Worm (Caenorhabditis elegans) whole organism, midembryonic: ENCODE results near the gene K02D3.2.
A peak's percentile ranks its signal among the peaks of the same experiment; 100 is the strongest.

Experiments
- cog-1 ChIP-seq: sonication (generic microtip); optimal IDR thresholded peaks from 2 replicates; lab custom pipeline; 2016; ENCODE audit warnings: missing genetic modification characterization, missing compliant biosample characterization
- flt-1 ChIP-seq: fragments of 200-800 bp; sonication (Bioruptor generic); IDR thresholded peaks from 2 replicates; pipeline ENCODE4 v1.3.6; 2022; ENCODE audit warnings: missing genetic modification characterization, missing compliant biosample characterization
- klf-2 ChIP-seq: fragments of 200-800 bp; sonication (Bioruptor generic); conservative IDR thresholded peaks from 2 replicates; pipeline ENCODE4 v1.3.6; 2022; ENCODE audit warnings: missing genetic modification reagents, missing genetic modification characterization, missing compliant biosample characterization
- med-1 ChIP-seq: sonication (generic microtip); optimal IDR thresholded peaks from 2 replicates; lab custom pipeline; 2017; ENCODE audit warnings: missing genetic modification characterization, mild to moderate bottlenecking, missing compliant biosample characterization, antibody characterized with exemption, missing genetic modification reagents; ENCODE audit not compliant: insufficient read depth
- ref-1 ChIP-seq: fragments of 200-800 bp; sonication (Bioruptor generic); conservative IDR thresholded peaks from 2 replicates; pipeline ENCODE4 v1.3.6; 2022; ENCODE audit warnings: missing genetic modification reagents, missing genetic modification characterization, missing compliant biosample characterization
- tab-1 ChIP-seq: fragments of 200-800 bp; sonication (Bioruptor generic); IDR thresholded peaks from 2 replicates; pipeline ENCODE4 v1.3.6; 2022; ENCODE audit warnings: missing genetic modification characterization, missing compliant biosample characterization

DNA sequence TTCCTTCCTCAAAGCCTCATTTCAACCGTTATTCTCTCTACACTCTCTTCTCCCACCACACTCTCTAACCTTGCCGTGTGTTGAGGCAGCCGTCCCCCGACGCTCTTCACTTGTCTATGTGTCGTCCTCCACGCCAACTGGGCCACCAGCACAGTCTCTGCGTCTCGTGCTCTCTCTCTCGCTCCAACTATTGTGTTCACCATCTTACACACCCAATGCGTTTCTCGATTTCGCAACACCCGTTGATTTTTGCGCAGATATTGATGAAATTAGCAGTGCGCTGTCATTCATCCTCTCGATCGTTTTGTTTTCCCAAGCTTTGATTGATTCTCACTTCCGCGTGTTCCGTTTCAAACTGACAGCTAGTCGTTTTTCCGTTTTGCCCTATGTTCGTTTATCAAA lies 24.7 kb downstream of the K02D3.2 start:
- TF ChIP-seq klf-2 (GFP tag; lab: Robert Waterston, UW) (no peak), flt-1 (GFP tag; lab: Robert Waterston, UW) (no peak), ref-1 (GFP tag; lab: Robert Waterston, UW) (no peak), cog-1 (tag; lab: Kevin White, UChicago) (peak; percentile 75), med-1 (GFP tag; lab: Kevin White, UChicago) (no peak), tab-1 (GFP tag; lab: Robert Waterston, UW) (no peak)
